Worm (Caenorhabditis elegans) whole organism, L4 larva: ENCODE measurements around the gene R04B3.3.

Experiments
- jun-1 ChIP-seq: fragments of 150-350 bp; optimal IDR thresholded peaks from 2 replicates; lab custom pipeline; 2014; ENCODE audit warnings: missing biosample characterization, missing genetic modification reagents, missing genetic modification characterization
- lin-1 ChIP-seq: fragments of 200-800 bp; sonication (Bioruptor generic); IDR thresholded peaks from 2 replicates; pipeline ENCODE4 v1.3.6; 2022; ENCODE audit warnings: missing genetic modification reagents, missing genetic modification characterization, missing compliant biosample characterization
- pha-4 ChIP-seq, 2 experiments: fragments of 150-350 bp in 1 of 2; fragments of 200-800 bp in 1 of 2; sonication (Bioruptor generic) in 1 of 2; IDR thresholded peaks in 1 of 2; optimal IDR thresholded peaks in 1 of 2; 2 replicates each; pipeline versions ENCODE4 v1.3.6 to Lab custom; 2014 to 2022; ENCODE audit warnings: missing genetic modification characterization in 2 of 2, missing genetic modification reagents in 2 of 2, missing biosample characterization in 1 of 2, missing compliant biosample characterization in 1 of 2
- skn-1 ChIP-seq: fragments of 150-350 bp; optimal IDR thresholded peaks from 2 replicates; lab custom pipeline; 2014; ENCODE audit warnings: missing biosample characterization, missing genetic modification characterization
- ztf-11 ChIP-seq: fragments of 150-350 bp; optimal IDR thresholded peaks from 2 replicates; lab custom pipeline; 2014; ENCODE audit warnings: missing biosample characterization, missing genetic modification characterization

DNA sequence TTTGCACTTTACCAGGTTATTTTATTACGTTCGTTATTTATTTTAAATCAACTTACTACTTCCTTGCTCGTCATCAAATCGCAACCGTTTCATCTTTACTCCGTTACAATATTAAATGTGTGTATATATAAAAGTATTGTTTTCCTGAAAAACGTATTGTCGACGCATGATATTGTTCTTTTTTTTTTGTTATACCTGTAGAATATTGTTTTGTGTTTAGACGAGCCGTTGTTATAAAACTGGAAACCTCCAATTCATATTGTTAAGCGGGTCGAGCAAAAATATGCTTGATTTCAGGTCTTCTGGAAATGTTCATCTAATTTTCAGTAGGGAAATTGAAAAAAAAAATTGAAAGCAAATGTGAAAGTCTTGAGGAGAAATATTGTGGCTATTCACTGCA is 36.9 kb downstream of the R04B3.3 start, which contains the start of gene gid-2:
- no peak for TF ChIP-seq jun-1 (tag; lab: Kevin White, UChicago)
- TF ChIP-seq ztf-11 (tag; lab: Kevin White, UChicago), result no peak
- no peak for TF ChIP-seq pha-4 (GFP tag; IDR thresholded peaks at IDR 0.05; lab: Robert Waterston, UW)
- no peak for TF ChIP-seq pha-4 (tag; optimal IDR thresholded peaks at IDR 0.05; lab: Kevin White, UChicago)
- no peak for TF ChIP-seq skn-1 (tag; lab: Kevin White, UChicago)
- TF ChIP-seq lin-1 (GFP tag; lab: Robert Waterston, UW), result no peak
